Worm (Caenorhabditis elegans) whole organism, late embryonic: ENCODE data around the gene wdr-54.
A peak's percentile ranks its signal among the peaks of the same experiment; 100 is the strongest.

Source experiments
- F13H6.1 ChIP-seq: sonication (generic microtip); optimal IDR thresholded peaks from 2 replicates; lab custom pipeline; 2016; ENCODE audit warnings: missing genetic modification characterization, missing compliant biosample characterization
- ceh-31 ChIP-seq: sonication (generic microtip); optimal IDR thresholded peaks from 2 replicates; lab custom pipeline; 2016; ENCODE audit warnings: missing genetic modification characterization, missing compliant biosample characterization
- ceh-45 ChIP-seq: fragments of 200-800 bp; sonication (Bioruptor generic); IDR thresholded peaks from 2 replicates; pipeline ENCODE4 v1.3.6; 2022; ENCODE audit warnings: missing genetic modification reagents, missing genetic modification characterization, missing compliant biosample characterization
- hlh-13 ChIP-seq: fragments of 200-800 bp; sonication (Bioruptor generic); optimal IDR thresholded peaks from 2 replicates; lab custom pipeline; 2018; ENCODE audit warnings: mild to moderate bottlenecking, missing genetic modification characterization, missing compliant biosample characterization
- pha-2 ChIP-seq: sonication (generic microtip); optimal IDR thresholded peaks from 2 replicates; lab custom pipeline; 2017; ENCODE audit warnings: mild to moderate bottlenecking, missing genetic modification characterization, missing compliant biosample characterization
- ref-2 ChIP-seq: sonication (generic microtip); optimal IDR thresholded peaks from 2 replicates; lab custom pipeline; 2016; ENCODE audit warnings: missing genetic modification characterization, missing compliant biosample characterization
- sdc-2 ChIP-seq: sonication (generic microtip); optimal IDR thresholded peaks from 2 replicates; lab custom pipeline; 2016; ENCODE audit warnings: missing genotype, missing genetic modification characterization, missing compliant biosample characterization
- sox-2 ChIP-seq: fragments of 200-800 bp; sonication (Bioruptor generic); IDR thresholded peaks from 2 replicates; pipeline ENCODE4 v1.3.6; 2022; ENCODE audit warnings: missing genetic modification reagents, missing genetic modification characterization, missing compliant biosample characterization
- ttx-3 ChIP-seq: sonication (generic microtip); optimal IDR thresholded peaks from 2 replicates; lab custom pipeline; 2016; ENCODE audit warnings: missing genetic modification reagents, missing genetic modification characterization, missing compliant biosample characterization

wdr-54 gene

ce11 chrX:876935-877334 is 48.2 kb downstream of the wdr-54 start, which contains the start of gene ZC13.1 (continued):
- TF ChIP-seq sox-2 (peak; percentile 8; the same call in 1 of the 2 replicates), hlh-13 (GFP tag; lab: Kevin White, UChicago) (no peak), F13H6.1 (tag; lab: Kevin White, UChicago) (peak; percentile 38)

- no peak for TF ChIP-seq pha-2 (tag; lab: Kevin White, UChicago)
- no peak for TF ChIP-seq ceh-45 (GFP tag; lab: Robert Waterston, UW)
- no peak for TF ChIP-seq ttx-3
- TF ChIP-seq ceh-31 (tag; lab: Kevin White, UChicago) = no peak
- no peak for TF ChIP-seq ref-2 (tag; lab: Kevin White, UChicago)
- no peak for TF ChIP-seq sdc-2
- TF ChIP-seq, all 69 proteins: peak for 0
These were observed 51.7 kb downstream of the wdr-54 start, which contains the start of gene ZC13.2 for ce11 chrX:880367-880766. TSS of gene ZC13.2 (plus strand) at chrX:880667.
